Fruit fly (Drosophila melanogaster): ENCODE data around the gene CkIalpha.

CkIalpha gene

dm6 chrX:12676554-12677336 lies 23.3 kb downstream of the CkIalpha start (continued):
- TF ChIP-seq Camta (GFP tag; optimal IDR thresholded peaks at IDR 0.05) (no peak), CG4820 (GFP tag; optimal IDR thresholded peaks at IDR 0.05) (no peak), Dad (GFP tag; optimal IDR thresholded peaks at IDR 0.05) (no peak), ftz-f1 (GFP tag; optimal IDR thresholded peaks at IDR 0.05) (no peak), ham (GFP tag; IDR thresholded peaks at IDR 0.05) (no peak), CG17385 (GFP tag; optimal IDR thresholded peaks at IDR 0.05) (no peak), CG3065 (GFP tag; optimal IDR thresholded peaks at IDR 0.05) (no peak), Sox102F (GFP tag; optimal IDR thresholded peaks at IDR 0.05) (no peak), unc-4 (GFP tag; IDR thresholded peaks at IDR 0.05; ENCODE audit: partially characterized antibody) (no peak), pan (optimal IDR thresholded peaks at IDR 0.05) (no peak), pan (GFP tag; optimal IDR thresholded peaks at IDR 0.05 in 1 of 2, IDR thresholded peaks at IDR 0.05 in 1 of 2) (no peak), CoRest (tag; optimal IDR thresholded peaks at IDR 0.05) (peak; percentile 28), CG15269 (tag; optimal IDR thresholded peaks at IDR 0.05) (peak; percentile 46), pum (GFP tag; optimal IDR thresholded peaks at IDR 0.05) (no peak), Rfx (GFP tag; IDR thresholded peaks at IDR 0.05) (no peak; the same call in 1 of the 2 replicates), row (GFP tag; IDR thresholded peaks at IDR 0.05) (peak; percentile 43; the same call in 2 of the 3 replicates), CG18476 (GFP tag; optimal IDR thresholded peaks at IDR 0.05) (no peak), dmrt99B (tag; optimal IDR thresholded peaks at IDR 0.05) (peak; percentile 23), ERR (GFP tag; optimal IDR thresholded peaks at IDR 0.05) (no peak), cas (GFP tag; IDR thresholded peaks at IDR 0.05) (no peak), Nf-YC (tag; optimal IDR thresholded peaks at IDR 0.05) (peak; percentile 69), onecut (GFP tag; IDR thresholded peaks at IDR 0.05) (peak; percentile 22; the same call in 1 of the 2 replicates), CG10274 (GFP tag; optimal IDR thresholded peaks at IDR 0.05) (no peak), CG1832 (GFP tag; optimal IDR thresholded peaks at IDR 0.05) (peak; percentile 70), nerfin-2 (GFP tag; IDR thresholded peaks at IDR 0.05; ENCODE audit: partially characterized antibody) (no peak), Xrp1 (GFP tag; IDR thresholded peaks at IDR 0.05) (no peak), Gsc (GFP tag; IDR thresholded peaks at IDR 0.05) (no peak), CG1529 (GFP tag; optimal IDR thresholded peaks at IDR 0.05) (no peak), CkIIα-i1 (GFP tag; IDR thresholded peaks at IDR 0.05) (no peak), Blimp-1 (GFP tag; optimal IDR thresholded peaks at IDR 0.05) (peak; percentile 73), CG32772 (GFP tag; IDR thresholded peaks at IDR 0.05) (peak; percentile 49), CG10147 (GFP tag; optimal IDR thresholded peaks at IDR 0.05) (no peak), NFAT (GFP tag; IDR thresholded peaks at IDR 0.05) (no peak), nom (GFP tag; optimal IDR thresholded peaks at IDR 0.05) (peak; percentile 95), CG17912 (GFP tag; optimal IDR thresholded peaks at IDR 0.05) (no peak), E2f1 (GFP tag; IDR thresholded peaks at IDR 0.05) (no peak), CG9817 (tag; optimal IDR thresholded peaks at IDR 0.05) (no peak), H2.0 (GFP tag; IDR thresholded peaks at IDR 0.05) (no peak), Side (GFP tag; optimal IDR thresholded peaks at IDR 0.05) (no peak), Drgx (GFP tag; IDR thresholded peaks at IDR 0.05) (peak; percentile 86), sug (tag; optimal IDR thresholded peaks at IDR 0.05) (no peak), CG8290 (GFP tag; optimal IDR thresholded peaks at IDR 0.05) (no peak), CG8290 (tag; optimal IDR thresholded peaks at IDR 0.05) (no peak), scrt (GFP tag; optimal IDR thresholded peaks at IDR 0.05) (peak; percentile 27), CG2199 (GFP tag; IDR thresholded peaks at IDR 0.05) (no peak), CG33213 (GFP tag; optimal IDR thresholded peaks at IDR 0.05) (no peak), zen (tag; optimal IDR thresholded peaks at IDR 0.05) (no peak), CG13894 (tag; optimal IDR thresholded peaks at IDR 0.05) (peak; percentile 58), abd-A (tag; optimal IDR thresholded peaks at IDR 0.05) (peak; percentile 89), grn (GFP tag; optimal IDR thresholded peaks at IDR 0.05) (no peak), ranshi (GFP tag; IDR thresholded peaks at IDR 0.05) (no peak)

Measured in whole organism, embryonic.